Worm (Caenorhabditis elegans) whole organism, young adult: Measurements from ENCODE around the gene oac-55.

Experiments used
- B0019.2 ChIP-seq: fragments of 200-800 bp; sonication (Bioruptor generic); conservative IDR thresholded peaks from 2 replicates; pipeline ENCODE4 v1.3.6; 2022; ENCODE audit warnings: missing genetic modification reagents, missing genetic modification characterization, missing compliant biosample characterization
- F23B12.7 ChIP-seq: sonication (generic microtip); optimal IDR thresholded peaks from 2 replicates; lab custom pipeline; 2017; ENCODE audit warnings: missing genetic modification characterization, mild to moderate bottlenecking, missing compliant biosample characterization, antibody characterized with exemption, moderate library complexity; ENCODE audit not compliant: insufficient read depth
- F37B4.10 ChIP-seq: fragments of 200-800 bp; sonication (Bioruptor generic); IDR thresholded peaks from 2 replicates; pipeline ENCODE4 v1.3.6; 2022; ENCODE audit warnings: missing genetic modification characterization, missing compliant biosample characterization
- F57A8.1 ChIP-seq: fragments of 200-800 bp; sonication (Bioruptor generic); optimal IDR thresholded peaks from 2 replicates; lab custom pipeline; 2018; ENCODE audit warnings: mild to moderate bottlenecking, missing genetic modification characterization, moderate library complexity, missing compliant biosample characterization
- K11D2.4 ChIP-seq: fragments of 200-800 bp; sonication (Bioruptor generic); IDR thresholded peaks from 2 replicates; pipeline ENCODE4 v1.3.6; 2022; ENCODE audit warnings: missing genetic modification reagents, missing genetic modification characterization, missing compliant biosample characterization
- K12H6.12 ChIP-seq: fragments of 200-800 bp; sonication (Bioruptor generic); optimal IDR thresholded peaks from 2 replicates; lab custom pipeline; 2018; ENCODE audit warnings: mild to moderate bottlenecking, missing genetic modification characterization, missing compliant biosample characterization
- Y53G8AR.9 ChIP-seq: fragments of 200-800 bp; sonication (Bioruptor generic); conservative IDR thresholded peaks from 2 replicates; pipeline ENCODE4 v1.3.6; 2022; ENCODE audit warnings: missing genetic modification reagents, missing genetic modification characterization, missing compliant biosample characterization
- Y56A3A.18 ChIP-seq: fragments of 200-800 bp; sonication (Bioruptor generic); IDR thresholded peaks from 2 replicates; pipeline ENCODE4 v1.3.6; 2022; ENCODE audit warnings: missing genetic modification reagents, missing genetic modification characterization, missing compliant biosample characterization
- Y79H2A.3 ChIP-seq: fragments of 200-800 bp; sonication (Bioruptor generic); conservative IDR thresholded peaks from 2 replicates; pipeline ENCODE4 v1.3.6; 2022; ENCODE audit warnings: missing genetic modification reagents, missing genetic modification characterization, missing compliant biosample characterization
- Y95B8A.8 ChIP-seq: fragments of 200-800 bp; sonication (Bioruptor generic); IDR thresholded peaks from 2 replicates; pipeline ENCODE4 v1.3.6; 2022; ENCODE audit warnings: missing genetic modification reagents, missing genetic modification characterization, missing compliant biosample characterization
- ZK185.1 ChIP-seq: sonication (generic microtip); optimal IDR thresholded peaks from 2 replicates; lab custom pipeline; 2016; ENCODE audit warnings: mild to moderate bottlenecking, missing genetic modification characterization, missing compliant biosample characterization; ENCODE audit not compliant: poor library complexity, severe bottlenecking
- akir-1 ChIP-seq: fragments of 200-800 bp; sonication (Bioruptor generic); optimal IDR thresholded peaks from 2 replicates; lab custom pipeline; 2018; ENCODE audit warnings: mild to moderate bottlenecking, missing genetic modification characterization, moderate library complexity, missing compliant biosample characterization
- ama-1 ChIP-seq, 3 experiments: fragments of 150-350 bp in 1 of 3; sonication (generic microtip) in 2 of 3; optimal IDR thresholded peaks; 2 replicates each; lab custom pipeline; 2014 to 2018; ENCODE audit warnings: missing biosample characterization in 2 of 3, missing genetic modification characterization in 2 of 3, missing genetic modification reagents in 2 of 3
- aptf-3 ChIP-seq: fragments of 200-800 bp; sonication (Bioruptor generic); IDR thresholded peaks from 2 replicates; pipeline ENCODE4 v1.3.6; 2022; ENCODE audit warnings: missing genetic modification characterization, missing compliant biosample characterization
- atf-7 ChIP-seq: sonication (generic microtip); optimal IDR thresholded peaks from 2 replicates; lab custom pipeline; 2017; ENCODE audit warnings: mild to moderate bottlenecking, missing genetic modification characterization, missing compliant biosample characterization
- athp-1 ChIP-seq: sonication (generic microtip); optimal IDR thresholded peaks from 2 replicates; lab custom pipeline; 2017; ENCODE audit warnings: mild to moderate bottlenecking, missing genetic modification characterization, missing compliant biosample characterization
- attf-6 ChIP-seq: fragments of 200-800 bp; sonication (Bioruptor generic); IDR thresholded peaks from 2 replicates; pipeline ENCODE4 v1.3.6; 2022; ENCODE audit warnings: missing genetic modification reagents, missing genetic modification characterization, missing compliant biosample characterization
- cebp-1 ChIP-seq, 2 experiments: fragments of 200-800 bp in 1 of 2; sonication (Bioruptor generic) in 1 of 2; sonication (generic microtip) in 1 of 2; IDR thresholded peaks in 1 of 2; optimal IDR thresholded peaks in 1 of 2; 2 replicates each; pipeline versions ENCODE4 v1.3.6 to Lab custom; 2017 to 2022; ENCODE audit warnings: missing compliant biosample characterization in 2 of 2, missing genetic modification characterization in 2 of 2, mild to moderate bottlenecking in 1 of 2, missing genetic modification reagents in 1 of 2, moderate library complexity in 1 of 2
- ceh-58 ChIP-seq: fragments of 200-800 bp; sonication (Bioruptor generic); IDR thresholded peaks from 2 replicates; pipeline ENCODE4 v1.3.6; 2022; ENCODE audit warnings: missing genetic modification characterization, missing compliant biosample characterization
- efl-1 ChIP-seq: fragments of 150-350 bp; optimal IDR thresholded peaks from 2 replicates; lab custom pipeline; 2014; ENCODE audit warnings: missing biosample characterization, missing genetic modification reagents, missing genetic modification characterization
- egrh-3 ChIP-seq: fragments of 200-800 bp; sonication (Bioruptor generic); IDR thresholded peaks from 2 replicates; pipeline ENCODE4 v1.3.6; 2022; ENCODE audit warnings: missing genetic modification reagents, missing genetic modification characterization, missing compliant biosample characterization
- lin-26 ChIP-seq: fragments of 200-800 bp; sonication (Bioruptor generic); IDR thresholded peaks from 2 replicates; pipeline ENCODE4 v1.3.6; 2022; ENCODE audit warnings: missing genetic modification reagents, missing genetic modification characterization, missing compliant biosample characterization
- lin-35 ChIP-seq, 3 experiments: fragments of 150-350 bp in 2 of 3; sonication (generic microtip) in 1 of 3; optimal IDR thresholded peaks; 2 replicates each; lab custom pipeline; 2014 to 2018; ENCODE audit warnings: missing biosample characterization in 3 of 3, missing genetic modification characterization in 3 of 3, missing genetic modification reagents in 3 of 3
- madf-10 ChIP-seq: sonication (generic microtip); optimal IDR thresholded peaks from 2 replicates; lab custom pipeline; 2016; ENCODE audit warnings: mild to moderate bottlenecking, missing genetic modification characterization, missing compliant biosample characterization
- madf-6 ChIP-seq: fragments of 200-800 bp; sonication (Bioruptor generic); IDR thresholded peaks from 2 replicates; pipeline ENCODE4 v1.3.6; 2022; ENCODE audit warnings: missing genetic modification reagents, missing genetic modification characterization, missing compliant biosample characterization
- madf-8 ChIP-seq: fragments of 200-800 bp; sonication (Bioruptor generic); conservative IDR thresholded peaks from 2 replicates; pipeline ENCODE4 v1.3.6; 2022; ENCODE audit warnings: missing genetic modification reagents, missing genetic modification characterization, missing compliant biosample characterization
- nfyb-1 ChIP-seq: fragments of 200-800 bp; sonication (Bioruptor generic); IDR thresholded peaks from 2 replicates; pipeline ENCODE4 v1.3.6; 2022; ENCODE audit warnings: missing genetic modification reagents, missing genetic modification characterization, missing compliant biosample characterization
- nhr-179 ChIP-seq: sonication (generic microtip); optimal IDR thresholded peaks from 2 replicates; lab custom pipeline; 2016; ENCODE audit warnings: mild to moderate bottlenecking, missing genetic modification characterization, missing compliant biosample characterization
- nhr-80 ChIP-seq: sonication (generic microtip); optimal IDR thresholded peaks from 2 replicates; lab custom pipeline; 2016; ENCODE audit warnings: missing genetic modification characterization, missing compliant biosample characterization
- pbrm-1 ChIP-seq: fragments of 200-800 bp; sonication (Bioruptor generic); IDR thresholded peaks from 2 replicates; pipeline ENCODE4 v1.3.6; 2022; ENCODE audit warnings: missing genetic modification reagents, missing genetic modification characterization, missing compliant biosample characterization
- rec-8 ChIP-seq, 2 experiments: sonication (generic microtip); optimal IDR thresholded peaks; 2 replicates each; lab custom pipeline; 2016; ENCODE audit warnings: mild to moderate bottlenecking in 2 of 2, missing genetic modification characterization in 2 of 2, missing genetic modification reagents in 2 of 2, missing genotype in 2 of 2, missing biosample characterization in 1 of 2, missing compliant biosample characterization in 1 of 2, moderate library complexity in 1 of 2
- repo-1 ChIP-seq: sonication (generic microtip); optimal IDR thresholded peaks from 2 replicates; lab custom pipeline; 2017; ENCODE audit warnings: mild to moderate bottlenecking, missing genetic modification characterization, missing compliant biosample characterization
- sdz-38 ChIP-seq: sonication (generic microtip); optimal IDR thresholded peaks from 2 replicates; lab custom pipeline; 2016; ENCODE audit warnings: missing genotype, missing genetic modification characterization, missing compliant biosample characterization
- sea-2 ChIP-seq: fragments of 200-800 bp; sonication (Bioruptor generic); IDR thresholded peaks from 2 replicates; pipeline ENCODE4 v1.3.6; 2022; ENCODE audit warnings: missing genetic modification characterization, missing compliant biosample characterization
- snpc-1.1 ChIP-seq: sonication (generic microtip); optimal IDR thresholded peaks from 2 replicates; lab custom pipeline; 2017; ENCODE audit warnings: missing genetic modification characterization, mild to moderate bottlenecking, missing compliant biosample characterization, antibody characterized with exemption, moderate library complexity, missing genotype, missing genetic modification reagents; ENCODE audit not compliant: insufficient read depth
- snpc-4 ChIP-seq, 5 experiments: fragments of 150-350 bp in 1 of 5; sonication (generic microtip) in 4 of 5; optimal IDR thresholded peaks; 2 replicates each; lab custom pipeline; 2014 to 2018; ENCODE audit warnings: missing genetic modification characterization in 5 of 5, missing biosample characterization in 3 of 5, antibody characterized with exemption in 2 of 5, mild to moderate bottlenecking in 2 of 5, missing compliant biosample characterization in 2 of 5, missing genotype in 2 of 5, moderate library complexity in 2 of 5, missing genetic modification reagents in 1 of 5
- somi-1 ChIP-seq: fragments of 200-800 bp; sonication (Bioruptor generic); optimal IDR thresholded peaks from 2 replicates; lab custom pipeline; 2018; ENCODE audit warnings: mild to moderate bottlenecking, missing genetic modification characterization, missing compliant biosample characterization
- tbx-9 ChIP-seq: sonication (generic microtip); optimal IDR thresholded peaks from 2 replicates; lab custom pipeline; 2016; ENCODE audit warnings: borderline replicate concordance, missing genetic modification characterization, inconsistent platforms, missing compliant biosample characterization
- tlf-1 ChIP-seq: fragments of 200-800 bp; sonication (Bioruptor generic); optimal IDR thresholded peaks from 2 replicates; lab custom pipeline; 2018; ENCODE audit warnings: mild to moderate bottlenecking, missing genetic modification characterization, missing compliant biosample characterization
- xnd-1 ChIP-seq: sonication (generic microtip); optimal IDR thresholded peaks from 2 replicates; lab custom pipeline; 2016; ENCODE audit warnings: missing genotype, missing genetic modification reagents, missing genetic modification characterization, missing compliant biosample characterization

oac-55 gene

DNA sequence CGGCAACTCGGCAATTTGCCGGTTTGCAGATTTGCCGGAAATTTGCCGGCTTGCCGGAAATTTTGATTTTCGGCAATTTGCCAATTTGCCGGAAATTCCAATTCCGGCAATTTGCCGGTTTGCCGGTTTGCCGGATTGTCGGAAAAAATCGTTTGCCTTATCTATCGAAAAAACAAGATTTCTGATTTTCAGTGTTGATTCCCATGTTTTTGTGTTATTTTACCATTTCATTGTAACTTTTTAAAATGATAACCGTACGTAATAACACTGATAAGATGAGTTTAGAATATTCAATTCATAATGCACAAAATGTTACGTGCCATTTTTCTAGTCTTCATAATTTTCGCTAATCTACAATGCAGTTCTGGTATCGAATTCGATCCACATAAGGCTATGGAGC, at the start of gene oac-55:
TSS of gene oac-55 (plus strand) at position 301 of the 400 bp plus-strand sequence.
- TF ChIP-seq efl-1 (GFP tag; lab: Kevin White, UChicago) (no peak), nhr-80 (tag; lab: Kevin White, UChicago) (no peak), madf-8 (GFP tag; lab: Robert Waterston, UW) (no peak), attf-6 (GFP tag; lab: Robert Waterston, UW) (no peak), B0019.2 (no peak), Y53G8AR.9 (GFP tag; lab: Robert Waterston, UW) (no peak), F37B4.10 (GFP tag; lab: Robert Waterston, UW) (no peak), F57A8.1 (GFP tag; lab: Kevin White, UChicago) (no peak), Y95B8A.8 (GFP tag; lab: Robert Waterston, UW) (no peak), tlf-1 (GFP tag; lab: Kevin White, UChicago) (no peak), snpc-1.1 (tag; lab: Kevin White, UChicago) (no peak), aptf-3 (no peak)

DNA sequence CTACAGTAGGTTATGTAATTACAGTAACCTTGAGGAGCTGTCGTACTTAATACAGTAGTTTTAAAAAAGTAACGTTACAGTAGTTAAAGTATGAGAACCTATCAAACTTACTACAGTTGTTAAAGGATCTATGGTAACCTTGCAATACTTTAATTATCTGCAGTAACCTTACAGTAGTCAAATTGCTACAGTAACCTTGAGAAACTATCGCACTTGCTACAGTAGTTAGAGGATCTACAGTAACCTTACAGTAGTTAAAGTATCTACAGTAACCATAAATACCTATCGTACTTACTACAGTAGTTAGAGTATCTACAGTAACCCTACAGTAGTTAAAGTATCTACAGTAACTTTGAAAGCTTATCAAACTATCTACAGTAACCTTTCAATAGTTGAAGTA, 49.4 kb upstream of the oac-55 start:
- no peak for TF ChIP-seq nhr-179 (tag; lab: Kevin White, UChicago)
- no peak for TF ChIP-seq snpc-4 (GFP tag; optimal IDR thresholded peaks at IDR 0.05; lab: Kevin White, UChicago)
- TF ChIP-seq snpc-4 (tag; optimal IDR thresholded peaks at IDR 0.05; lab: Kevin White, UChicago), result no peak
- TF ChIP-seq akir-1, result peak; percentile 5
- TF ChIP-seq Y56A3A.18 (GFP tag; lab: Robert Waterston, UW), result no peak
- TF ChIP-seq madf-6 (GFP tag; lab: Robert Waterston, UW), result no peak
- TF ChIP-seq Y95B8A.8 (GFP tag; lab: Robert Waterston, UW), result no peak
- TF ChIP-seq pbrm-1 (GFP tag; lab: Robert Waterston, UW), result no peak

DNA sequence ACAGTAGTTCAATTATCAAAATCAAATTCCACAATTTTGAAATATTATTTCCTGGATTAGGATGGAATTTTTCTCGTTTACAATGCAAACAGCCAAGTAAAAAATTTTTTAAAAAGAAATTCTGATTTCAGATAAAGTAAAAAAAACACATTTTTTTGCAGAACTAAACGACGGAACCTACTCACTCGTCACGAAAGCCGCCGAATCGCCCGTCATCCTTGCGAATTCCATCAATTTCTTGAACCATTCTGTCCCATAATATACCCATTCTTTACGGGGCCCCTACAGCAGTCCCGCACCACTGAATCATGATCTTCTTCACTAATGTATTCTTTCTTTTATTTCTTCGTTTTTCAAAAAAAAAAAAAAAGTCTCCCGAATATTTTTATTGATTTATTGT, 48.7 kb upstream of the oac-55 start:
- peak; percentile 18 for TF ChIP-seq atf-7
- no peak for TF ChIP-seq ama-1 (optimal IDR thresholded peaks at IDR 0.05; lab: Kevin White, UChicago)
- no peak for TF ChIP-seq ama-1 (GFP tag; optimal IDR thresholded peaks at IDR 0.05; lab: Kevin White, UChicago)
- TF ChIP-seq somi-1, result no peak
- 0 out of 2 replicates have a peak, but pooled peaks have one; percentile 14 for TF ChIP-seq cebp-1 (GFP tag; IDR thresholded peaks at IDR 0.05; lab: Robert Waterston, UW)
- peak; percentile 57 for TF ChIP-seq cebp-1 (tag; optimal IDR thresholded peaks at IDR 0.05; lab: Kevin White, UChicago)
- TF ChIP-seq sea-2, result no peak
- TF ChIP-seq rec-8 (tag; optimal IDR thresholded peaks at IDR 0.05; lab: Kevin White, UChicago), result no peak
- peak in 1 of 3 experiments; percentile 61 for TF ChIP-seq lin-35 (GFP tag; optimal IDR thresholded peaks at IDR 0.05; lab: Kevin White, UChicago)
- no peak for TF ChIP-seq Y53G8AR.9 (GFP tag; lab: Robert Waterston, UW)
- 0 out of 2 replicates have a peak, but pooled peaks have one; percentile 9 for TF ChIP-seq nfyb-1 (GFP tag; lab: Robert Waterston, UW)
- peak; percentile 35; the same call in 1 of the 2 replicates for TF ChIP-seq K11D2.4
- TF ChIP-seq tlf-1 (GFP tag; lab: Kevin White, UChicago), result no peak
- no peak for TF ChIP-seq ZK185.1
- TF ChIP-seq athp-1 (tag; lab: Kevin White, UChicago), result peak; percentile 4
- peak; percentile 5 for TF ChIP-seq madf-10
- no peak for TF ChIP-seq K12H6.12
- no peak for TF ChIP-seq lin-26
- no peak for TF ChIP-seq B0019.2
- TF ChIP-seq tbx-9 (tag; lab: Kevin White, UChicago), result no peak
- TF ChIP-seq egrh-3 (GFP tag; lab: Robert Waterston, UW), result no peak
- no peak for TF ChIP-seq ceh-58 (GFP tag; lab: Robert Waterston, UW)
- TF ChIP-seq F23B12.7 (tag; lab: Kevin White, UChicago), result no peak
- peak; percentile 31 for TF ChIP-seq repo-1 (tag; lab: Kevin White, UChicago)
- TF ChIP-seq pbrm-1 (GFP tag; lab: Robert Waterston, UW), result 0 out of 2 replicates have a peak, but pooled peaks have one; percentile 7
- TF ChIP-seq sdz-38 (tag; lab: Kevin White, UChicago), result no peak
- no peak for TF ChIP-seq xnd-1 (tag; lab: Kevin White, UChicago)
- no peak for TF ChIP-seq Y79H2A.3
- TF ChIP-seq, all 124 proteins: peak for 9
